Fruit fly (Drosophila melanogaster): ENCODE measurements around the gene CG32982.

Gene CG32982

DNA sequence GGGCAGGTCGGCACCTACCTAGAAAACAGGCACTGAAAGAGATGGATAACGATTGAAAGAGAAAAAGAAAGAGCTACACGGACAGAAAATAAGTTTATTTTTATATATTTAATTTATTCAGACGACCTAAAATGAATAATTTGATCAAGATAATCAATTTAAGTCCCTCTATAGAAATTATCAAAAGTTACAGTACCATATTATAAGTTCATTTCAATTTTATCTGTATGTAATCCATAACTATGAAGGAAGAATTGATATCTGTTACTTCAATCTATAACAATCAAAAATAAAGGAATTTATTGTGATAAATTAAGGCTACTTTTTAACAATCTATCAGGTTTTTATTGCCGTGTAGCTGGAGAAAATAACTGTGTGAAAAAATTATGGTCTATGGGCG lies 80.9 kb downstream of the CG32982 start (continued):
- TF ChIP-seq Xrp1 (GFP tag; IDR thresholded peaks at IDR 0.05) (peak; percentile 65; the same call in 1 of the 2 replicates), danr (GFP tag; IDR thresholded peaks at IDR 0.05) (no peak), wdn (GFP tag; IDR thresholded peaks at IDR 0.05) (no peak), run (tag; optimal IDR thresholded peaks at IDR 0.05) (peak; percentile 28), Lpt (GFP tag; optimal IDR thresholded peaks at IDR 0.05) (no peak), gem (tag; optimal IDR thresholded peaks at IDR 0.05) (peak; percentile 77), sqz (GFP tag; optimal IDR thresholded peaks at IDR 0.05) (no peak), CG8281 (tag; optimal IDR thresholded peaks at IDR 0.05) (no peak), sr (GFP tag; IDR thresholded peaks at IDR 0.05) (no peak), CG32532 (GFP tag; IDR thresholded peaks at IDR 0.05) (no peak), Dad (GFP tag; optimal IDR thresholded peaks at IDR 0.05) (no peak), MESR4 (GFP tag; optimal IDR thresholded peaks at IDR 0.05) (no peak), CG12744 (GFP tag; optimal IDR thresholded peaks at IDR 0.05) (no peak), gfzf (GFP tag; optimal IDR thresholded peaks at IDR 0.05) (no peak), CG16815 (GFP tag; optimal IDR thresholded peaks at IDR 0.05) (no peak), so (GFP tag; IDR thresholded peaks at IDR 0.05) (no peak), CG16779 (GFP tag; IDR thresholded peaks at IDR 0.05) (no peak), CG14860 (GFP tag; IDR thresholded peaks at IDR 0.05; ENCODE audit: partially characterized antibody) (no peak), CG8924 (tag; optimal IDR thresholded peaks at IDR 0.05) (peak; percentile 62), Aef1 (GFP tag; IDR thresholded peaks at IDR 0.05) (no peak), Dbx (GFP tag; IDR thresholded peaks at IDR 0.05) (no peak), her (GFP tag; optimal IDR thresholded peaks at IDR 0.05) (no peak), pho (GFP tag; optimal IDR thresholded peaks at IDR 0.05) (no peak), CG5245 (GFP tag; optimal IDR thresholded peaks at IDR 0.05) (no peak), CG10565 (GFP tag; optimal IDR thresholded peaks at IDR 0.05) (no peak), pnt (GFP tag; optimal IDR thresholded peaks at IDR 0.05) (no peak), BtbVII (GFP tag; optimal IDR thresholded peaks at IDR 0.05) (no peak), Hr78 (GFP tag; optimal IDR thresholded peaks at IDR 0.05) (peak in 1 of 2 experiments; percentile 38), CG2875 (GFP tag; optimal IDR thresholded peaks at IDR 0.05) (peak; percentile 12), CG5953 (GFP tag; IDR thresholded peaks at IDR 0.05) (no peak), CG3995 (GFP tag; optimal IDR thresholded peaks at IDR 0.05) (no peak), nerfin-1 (tag; optimal IDR thresholded peaks at IDR 0.05) (peak; percentile 41), Hr3 (GFP tag; optimal IDR thresholded peaks at IDR 0.05) (peak; percentile 7), CG12942 (GFP tag; optimal IDR thresholded peaks at IDR 0.05) (no peak), Lim3 (GFP tag; IDR thresholded peaks at IDR 0.05) (no peak), crp (GFP tag; optimal IDR thresholded peaks at IDR 0.05) (no peak), Trl (optimal IDR thresholded peaks at IDR 0.05) (no peak), Trl (GFP tag; optimal IDR thresholded peaks at IDR 0.05) (no peak), Hmr (GFP tag; optimal IDR thresholded peaks at IDR 0.05) (no peak), CG6175 (GFP tag; IDR thresholded peaks at IDR 0.05) (no peak), CG11085 (GFP tag; IDR thresholded peaks at IDR 0.05) (no peak), z (GFP tag; IDR thresholded peaks at IDR 0.05) (no peak), HLH4C (GFP tag; IDR thresholded peaks at IDR 0.05; ENCODE audit: partially characterized antibody) (no peak), CG8089 (GFP tag; optimal IDR thresholded peaks at IDR 0.05) (no peak), CG7271 (tag; optimal IDR thresholded peaks at IDR 0.05) (no peak), nau (GFP tag; optimal IDR thresholded peaks at IDR 0.05) (no peak), CG10267 (tag; optimal IDR thresholded peaks at IDR 0.05) (peak; percentile 16), GATAe (GFP tag; conservative IDR thresholded peaks at IDR 0.05) (no peak), CG8290 (GFP tag; optimal IDR thresholded peaks at IDR 0.05) (no peak), CG8290 (tag; optimal IDR thresholded peaks at IDR 0.05) (no peak), CG17912 (GFP tag; optimal IDR thresholded peaks at IDR 0.05) (no peak), cg (GFP tag; optimal IDR thresholded peaks at IDR 0.05) (no peak), CG2202 (tag; optimal IDR thresholded peaks at IDR 0.05) (no peak)

Data from whole organism, embryonic.